Worm (Caenorhabditis elegans) whole organism, L4 larva: ENCODE measurements around the gene Y49A10A.2.

ENCODE experiments used
- T20F7.1 ChIP-seq: fragments of 200-800 bp; sonication (Bioruptor generic); optimal IDR thresholded peaks from 2 replicates; lab custom pipeline; 2018; ENCODE audit warnings: mild to moderate bottlenecking, missing genetic modification characterization, missing compliant biosample characterization
- Y75B8A.6 ChIP-seq: fragments of 200-800 bp; sonication (Bioruptor generic); IDR thresholded peaks from 2 replicates; pipeline ENCODE4 v1.3.6; 2022; ENCODE audit warnings: missing genetic modification reagents, missing genetic modification characterization, missing compliant biosample characterization
- aha-1 ChIP-seq: fragments of 150-350 bp; peaks from one replicate; lab custom pipeline; 2014; ENCODE audit warnings: missing biosample characterization, missing genetic modification characterization
- nhr-6 ChIP-seq: fragments of 150-350 bp; optimal IDR thresholded peaks from 2 replicates; lab custom pipeline; 2014; ENCODE audit warnings: missing biosample characterization, missing genetic modification characterization
- set-16 ChIP-seq: fragments of 200-800 bp; sonication (Bioruptor generic); IDR thresholded peaks from 2 replicates; pipeline ENCODE4 v1.3.6; 2022; ENCODE audit warnings: missing genetic modification reagents, missing genetic modification characterization, missing compliant biosample characterization

Gene Y49A10A.2

ce11 chrX:10321401-10321800 is 51.1 kb downstream of the Y49A10A.2 start:
- TF ChIP-seq aha-1 = peak; percentile 93
- peak; percentile 79 for TF ChIP-seq set-16
- TF ChIP-seq nhr-6 (tag; lab: Kevin White, UChicago) = no peak
- no peak for TF ChIP-seq T20F7.1 (GFP tag; lab: Kevin White, UChicago)
- no peak for TF ChIP-seq Y75B8A.6 (GFP tag; lab: Robert Waterston, UW)
- TF ChIP-seq, all 104 proteins: peak for 2
